Worm (Caenorhabditis elegans) whole organism, mixed stage, embryonic: ENCODE data around the gene unc-70.

Experiments
- M03D4.4 ChIP-seq: sonication (generic microtip); optimal IDR thresholded peaks from 2 replicates; lab custom pipeline; 2017; ENCODE audit warnings: mild to moderate bottlenecking, missing genetic modification characterization, missing compliant biosample characterization
- bed-3 ChIP-seq: fragments of 200-800 bp; sonication (Bioruptor generic); optimal IDR thresholded peaks from 3 replicates; lab custom pipeline; 2018; ENCODE audit warnings: mild to moderate bottlenecking, missing genetic modification characterization, moderate library complexity, missing compliant biosample characterization
- blmp-1 ChIP-seq: fragments of 150-350 bp; optimal IDR thresholded peaks from 2 replicates; lab custom pipeline; 2014; ENCODE audit warnings: missing biosample characterization, missing genetic modification characterization
- ceh-39 ChIP-seq: fragments of 150-350 bp; optimal IDR thresholded peaks from 2 replicates; lab custom pipeline; 2014; ENCODE audit warnings: missing biosample characterization, missing genetic modification characterization
- ceh-43 ChIP-seq: fragments of 200-800 bp; sonication (Bioruptor generic); optimal IDR thresholded peaks from 2 replicates; lab custom pipeline; 2018; ENCODE audit warnings: mild to moderate bottlenecking, missing genetic modification characterization, moderate library complexity, missing compliant biosample characterization
- ceh-83 ChIP-seq: fragments of 200-800 bp; sonication (Bioruptor generic); optimal IDR thresholded peaks from 2 replicates; lab custom pipeline; 2018; ENCODE audit warnings: mild to moderate bottlenecking, missing genetic modification characterization, missing compliant biosample characterization
- ces-1 ChIP-seq: fragments of 150-350 bp; optimal IDR thresholded peaks from 2 replicates; lab custom pipeline; 2014; ENCODE audit warnings: missing biosample characterization, missing genetic modification reagents, missing genetic modification characterization
- cnd-1 ChIP-seq: fragments of 200-800 bp; sonication (Bioruptor generic); optimal IDR thresholded peaks from 2 replicates; lab custom pipeline; 2018; ENCODE audit warnings: mild to moderate bottlenecking, missing genetic modification characterization, missing compliant biosample characterization
- drap-1 ChIP-seq: fragments of 200-800 bp; sonication (Bioruptor generic); optimal IDR thresholded peaks from 3 replicates; lab custom pipeline; 2018; ENCODE audit warnings: mild to moderate bottlenecking, missing genetic modification characterization, missing compliant biosample characterization
- elt-3 ChIP-seq: fragments of 150-350 bp; optimal IDR thresholded peaks from 2 replicates; lab custom pipeline; 2014; ENCODE audit warnings: missing biosample characterization, missing genetic modification characterization
- flh-1 ChIP-seq: fragments of 200-800 bp; sonication (Bioruptor generic); optimal IDR thresholded peaks from 2 replicates; lab custom pipeline; 2018; ENCODE audit warnings: mild to moderate bottlenecking, missing genetic modification characterization, moderate library complexity, missing compliant biosample characterization
- ham-2 ChIP-seq: fragments of 200-800 bp; sonication (Bioruptor generic); optimal IDR thresholded peaks from 2 replicates; lab custom pipeline; 2018; ENCODE audit warnings: mild to moderate bottlenecking, missing genetic modification characterization, missing compliant biosample characterization
- hlh-1 ChIP-seq: fragments of 150-350 bp; optimal IDR thresholded peaks from 2 replicates; lab custom pipeline; 2014; ENCODE audit warnings: missing biosample characterization, missing genetic modification reagents, missing genetic modification characterization
- lin-13 ChIP-seq: fragments of 150-350 bp; optimal IDR thresholded peaks from 2 replicates; lab custom pipeline; 2014; ENCODE audit warnings: missing biosample characterization, missing genetic modification characterization
- lin-32 ChIP-seq: fragments of 200-800 bp; sonication (Bioruptor generic); optimal IDR thresholded peaks from 2 replicates; lab custom pipeline; 2018; ENCODE audit warnings: mild to moderate bottlenecking, missing genetic modification characterization, missing compliant biosample characterization
- lsy-2 ChIP-seq: fragments of 150-350 bp; optimal IDR thresholded peaks from 2 replicates; lab custom pipeline; 2014; ENCODE audit warnings: missing biosample characterization, missing genetic modification characterization
- mab-5 ChIP-seq: fragments of 150-350 bp; optimal IDR thresholded peaks from 2 replicates; lab custom pipeline; 2014; ENCODE audit warnings: missing biosample characterization, missing genetic modification characterization
- mep-1 ChIP-seq: fragments of 150-350 bp; optimal IDR thresholded peaks from 2 replicates; lab custom pipeline; 2017; ENCODE audit warnings: missing biosample characterization, missing genetic modification reagents, missing genetic modification characterization, inconsistent platforms
- mls-2 ChIP-seq: sonication (generic microtip); optimal IDR thresholded peaks from 2 replicates; lab custom pipeline; 2016; ENCODE audit warnings: mild to moderate bottlenecking, missing genetic modification characterization, moderate library complexity, missing compliant biosample characterization
- nhr-12 ChIP-seq: fragments of 150-350 bp; optimal IDR thresholded peaks from 2 replicates; lab custom pipeline; 2014; ENCODE audit warnings: missing biosample characterization, missing genetic modification characterization
- nhr-2 ChIP-seq: fragments of 150-350 bp; optimal IDR thresholded peaks from 2 replicates; lab custom pipeline; 2014; ENCODE audit warnings: missing biosample characterization, missing genetic modification characterization
- nhr-237 ChIP-seq: fragments of 150-350 bp; optimal IDR thresholded peaks from 2 replicates; lab custom pipeline; 2014; ENCODE audit warnings: missing biosample characterization, missing genetic modification characterization
- nhr-28 ChIP-seq: fragments of 150-350 bp; optimal IDR thresholded peaks from 2 replicates; lab custom pipeline; 2014; ENCODE audit warnings: missing biosample characterization, missing genetic modification characterization
- nhr-76 ChIP-seq: sonication (generic microtip); optimal IDR thresholded peaks from 2 replicates; lab custom pipeline; 2017; ENCODE audit warnings: missing biosample characterization, missing genetic modification characterization
- pha-4 ChIP-seq: fragments of 150-350 bp; optimal IDR thresholded peaks from 2 replicates; lab custom pipeline; 2018; ENCODE audit warnings: missing biosample characterization, missing genetic modification reagents, missing genetic modification characterization
- sem-2 ChIP-seq: fragments of 200-800 bp; sonication (Bioruptor generic); optimal IDR thresholded peaks from 2 replicates; lab custom pipeline; 2018; ENCODE audit warnings: mild to moderate bottlenecking, missing genetic modification characterization, missing compliant biosample characterization
- snpc-4 ChIP-seq: fragments of 150-350 bp; optimal IDR thresholded peaks from 2 replicates; lab custom pipeline; 2014; ENCODE audit warnings: missing biosample characterization, missing genetic modification characterization
- sptf-1 ChIP-seq: sonication (generic microtip); optimal IDR thresholded peaks from 2 replicates; lab custom pipeline; 2017; ENCODE audit warnings: mild to moderate bottlenecking, missing genetic modification characterization, moderate library complexity, missing compliant biosample characterization
- tbx-8 ChIP-seq: fragments of 200-800 bp; sonication (Bioruptor generic); optimal IDR thresholded peaks from 2 replicates; lab custom pipeline; 2018; ENCODE audit warnings: mild to moderate bottlenecking, missing genetic modification characterization, moderate library complexity, missing compliant biosample characterization
- unc-120 ChIP-seq: sonication (generic microtip); optimal IDR thresholded peaks from 2 replicates; lab custom pipeline; 2017; ENCODE audit warnings: missing genetic modification characterization, missing compliant biosample characterization; ENCODE audit not compliant: poor library complexity, severe bottlenecking
- unc-39 ChIP-seq: fragments of 150-350 bp; optimal IDR thresholded peaks from 2 replicates; lab custom pipeline; 2014; ENCODE audit warnings: missing biosample characterization, missing genetic modification characterization
- unc-62 ChIP-seq: fragments of 150-350 bp; optimal IDR thresholded peaks from 2 replicates; lab custom pipeline; 2014; ENCODE audit warnings: missing biosample characterization, missing genetic modification reagents, missing genetic modification characterization
- zip-8 ChIP-seq: fragments of 150-350 bp; optimal IDR thresholded peaks from 2 replicates; lab custom pipeline; 2014; ENCODE audit warnings: missing biosample characterization, missing genetic modification characterization
- ztf-11 ChIP-seq: fragments of 150-350 bp; optimal IDR thresholded peaks from 2 replicates; lab custom pipeline; 2014; ENCODE audit warnings: missing biosample characterization, missing genetic modification characterization

Gene unc-70

ce11 chrV:6879490-6879889 is 1.6 kb upstream of the unc-70 start (continued):
- peak; percentile 65 for TF ChIP-seq unc-39 (tag; lab: Kevin White, UChicago)

- peak; percentile 33 for TF ChIP-seq drap-1 (GFP tag; lab: Kevin White, UChicago)
- no peak for TF ChIP-seq unc-39 (tag; lab: Kevin White, UChicago)
- TF ChIP-seq M03D4.4 (tag; lab: Kevin White, UChicago), result peak; percentile 30
- peak; percentile 57 for TF ChIP-seq ces-1 (GFP tag; lab: Kevin White, UChicago)
- TF ChIP-seq cnd-1, result peak; percentile 20
- TF ChIP-seq blmp-1 (tag; lab: Kevin White, UChicago), result no peak
- peak; percentile 35 for TF ChIP-seq unc-120 (tag; lab: Kevin White, UChicago)
- no peak for TF ChIP-seq lsy-2 (tag; lab: Kevin White, UChicago)
- no peak for TF ChIP-seq tbx-8 (GFP tag; lab: Kevin White, UChicago)
- TF ChIP-seq mls-2 (tag; lab: Kevin White, UChicago), result peak; percentile 78
- peak; percentile 49 for TF ChIP-seq sptf-1 (tag; lab: Kevin White, UChicago)
Measured at ce11 chrV:6880623-6881022, 515 bp upstream of the unc-70 start.

- no peak for TF ChIP-seq tbx-8 (GFP tag; lab: Kevin White, UChicago)
Measured at ce11 chrV:6881735-6882134, 597 bp downstream of the unc-70 start.

- no peak for TF ChIP-seq blmp-1 (tag; lab: Kevin White, UChicago)
- peak; percentile 63 for TF ChIP-seq ces-1 (GFP tag; lab: Kevin White, UChicago)
- TF ChIP-seq nhr-2 (tag; lab: Kevin White, UChicago), result no peak
- no peak for TF ChIP-seq lin-32 (GFP tag; lab: Kevin White, UChicago)
Measured at ce11 chrV:6882452-6882939, 1.4 kb downstream of the unc-70 start.

- TF ChIP-seq ceh-39 (tag; lab: Kevin White, UChicago) (no peak), flh-1 (GFP tag; lab: Kevin White, UChicago) (no peak), sem-2 (GFP tag; lab: Kevin White, UChicago) (no peak), mep-1 (tag; lab: Kevin White, UChicago) (no peak), pha-4 (tag; lab: Kevin White, UChicago) (no peak), tbx-8 (GFP tag; lab: Kevin White, UChicago) (no peak), unc-62 (GFP tag; lab: Kevin White, UChicago) (no peak), ces-1 (GFP tag; lab: Kevin White, UChicago) (no peak), ham-2 (no peak), drap-1 (GFP tag; lab: Kevin White, UChicago) (no peak), lsy-2 (tag; lab: Kevin White, UChicago) (no peak), cnd-1 (no peak), zip-8 (tag; lab: Kevin White, UChicago) (no peak), unc-120 (tag; lab: Kevin White, UChicago) (no peak)
- TF ChIP-seq, all 35 proteins: peak for 0
Measured at ce11 chrV:6885070-6885469, 3.9 kb downstream of the unc-70 start.

- TF ChIP-seq drap-1 (GFP tag; lab: Kevin White, UChicago) (peak; percentile 90), sptf-1 (tag; lab: Kevin White, UChicago) (peak; percentile 94), nhr-76 (tag; lab: Kevin White, UChicago) (no peak), lsy-2 (tag; lab: Kevin White, UChicago) (peak; percentile 48), nhr-237 (tag; lab: Kevin White, UChicago) (peak; percentile 37), mls-2 (tag; lab: Kevin White, UChicago) (peak; percentile 89), unc-120 (tag; lab: Kevin White, UChicago) (peak; percentile 68), sem-2 (GFP tag; lab: Kevin White, UChicago) (peak; percentile 68), unc-62 (GFP tag; lab: Kevin White, UChicago) (peak; percentile 12), hlh-1 (no peak), snpc-4 (tag; lab: Kevin White, UChicago) (no peak), blmp-1 (tag; lab: Kevin White, UChicago) (no peak), ceh-39 (tag; lab: Kevin White, UChicago) (no peak), mep-1 (tag; lab: Kevin White, UChicago) (no peak), ztf-11 (tag; lab: Kevin White, UChicago) (peak; percentile 30), tbx-8 (GFP tag; lab: Kevin White, UChicago) (peak; percentile 31), mab-5 (tag; lab: Kevin White, UChicago) (no peak), bed-3 (peak; percentile 78), ceh-43 (GFP tag; lab: Kevin White, UChicago) (peak; percentile 78), nhr-12 (tag; lab: Kevin White, UChicago) (no peak), lin-13 (tag; lab: Kevin White, UChicago) (no peak), ceh-83 (GFP tag; lab: Kevin White, UChicago) (peak; percentile 95), elt-3 (no peak), nhr-2 (tag; lab: Kevin White, UChicago) (no peak), pha-4 (tag; lab: Kevin White, UChicago) (peak; percentile 63), M03D4.4 (tag; lab: Kevin White, UChicago) (peak; percentile 86), cnd-1 (peak; percentile 80), flh-1 (GFP tag; lab: Kevin White, UChicago) (peak; percentile 58), lin-32 (GFP tag; lab: Kevin White, UChicago) (peak; percentile 18), zip-8 (tag; lab: Kevin White, UChicago) (no peak), nhr-28 (tag; lab: Kevin White, UChicago) (no peak), ham-2 (peak; percentile 93)
Measured at ce11 chrV:6888828-6889227, 7.7 kb downstream of the unc-70 start.
